Fruit fly (Drosophila melanogaster) whole organism, embryonic: ENCODE results near the gene Tsf2.
A peak's percentile ranks its signal among the peaks of the same experiment; 100 is the strongest.

Experiments used
- Atf6 ChIP-seq: fragments of 200-800 bp; sonication (Bioruptor generic); IDR thresholded peaks from 2 replicates; pipeline ENCODE4 v1.3.6; 2022; ENCODE audit warnings: missing biosample characterization, missing genetic modification characterization
- B-H1 ChIP-seq: fragments of 200-800 bp; sonication (Bioruptor generic); IDR thresholded peaks from 3 replicates; pipeline ENCODE4 v1.3.6; 2022; ENCODE audit warnings: missing biosample characterization, missing genetic modification characterization
- Bteb2 ChIP-seq: fragments of 200-800 bp; sonication (Bioruptor generic); optimal IDR thresholded peaks from 2 replicates; lab custom pipeline; 2016; ENCODE audit warnings: missing biosample characterization, missing genetic modification characterization
- CG10147 ChIP-seq: fragments of 200-800 bp; sonication (Bioruptor generic); optimal IDR thresholded peaks from 2 replicates; lab custom pipeline; 2019; ENCODE audit warnings: missing biosample characterization, mild to moderate bottlenecking, missing genetic modification characterization, moderate library complexity
- CG10321 ChIP-seq: fragments of 200-800 bp; sonication (Bioruptor generic); IDR thresholded peaks from 2 replicates; pipeline ENCODE4 v1.3.6; 2022; ENCODE audit warnings: missing biosample characterization, missing genetic modification characterization
- CG10366 ChIP-seq: fragments of 200-800 bp; sonication (Bioruptor generic); IDR thresholded peaks from 2 replicates; pipeline ENCODE4 v1.3.6; 2022; ENCODE audit warnings: missing biosample characterization, missing genetic modification characterization
- CG11398 ChIP-seq: fragments of 200-800 bp; sonication (Bioruptor generic); optimal IDR thresholded peaks from 2 replicates; lab custom pipeline; 2016; ENCODE audit warnings: missing biosample characterization, missing genetic modification characterization
- CG12769 ChIP-seq: fragments of 200-800 bp; sonication (Bioruptor generic); optimal IDR thresholded peaks from 2 replicates; lab custom pipeline; 2019; ENCODE audit warnings: missing biosample characterization, mild to moderate bottlenecking, missing genetic modification characterization, moderate library complexity
- CG14441 ChIP-seq: fragments of 200-800 bp; sonication (Bioruptor generic); IDR thresholded peaks from 2 replicates; pipeline ENCODE4 v1.3.6; 2022; ENCODE audit warnings: missing biosample characterization, missing genetic modification characterization
- CG15269 ChIP-seq: fragments of 200-800 bp; sonication (Bioruptor generic); optimal IDR thresholded peaks from 2 replicates; lab custom pipeline; 2018; ENCODE audit warnings: missing biosample characterization, mild to moderate bottlenecking, missing genetic modification characterization, moderate library complexity
- CG17912 ChIP-seq: fragments of 200-800 bp; sonication (Bioruptor generic); optimal IDR thresholded peaks from 2 replicates; lab custom pipeline; 2018; ENCODE audit warnings: missing biosample characterization, mild to moderate bottlenecking, missing genetic modification characterization
- CG18011 ChIP-seq: fragments of 200-800 bp; sonication (Bioruptor generic); optimal IDR thresholded peaks from 2 replicates; lab custom pipeline; 2017; ENCODE audit warnings: missing biosample characterization, missing genetic modification characterization, mild to moderate bottlenecking, moderate library complexity, missing genotype
- CG32772 ChIP-seq: fragments of 200-800 bp; sonication (Bioruptor generic); IDR thresholded peaks from 2 replicates; pipeline ENCODE4 v1.3.6; 2022; ENCODE audit warnings: missing biosample characterization, missing genetic modification characterization
- CG33213 ChIP-seq: fragments of 200-800 bp; sonication (Bioruptor generic); optimal IDR thresholded peaks from 3 replicates; lab custom pipeline; 2016; ENCODE audit warnings: missing biosample characterization, missing genetic modification characterization
- CG33557 ChIP-seq: fragments of 200-800 bp; sonication (Bioruptor generic); optimal IDR thresholded peaks from 2 replicates; lab custom pipeline; 2019; ENCODE audit warnings: missing biosample characterization, mild to moderate bottlenecking, missing genetic modification characterization, moderate library complexity
- CG34224 ChIP-seq: fragments of 200-800 bp; sonication (Bioruptor generic); IDR thresholded peaks from 3 replicates; pipeline ENCODE4 v1.3.6; 2022; ENCODE audit warnings: missing biosample characterization, missing genetic modification characterization; ENCODE audit not compliant: partially characterized antibody
- CG3838 ChIP-seq: fragments of 200-800 bp; sonication (Bioruptor generic); optimal IDR thresholded peaks from 3 replicates; lab custom pipeline; 2016; ENCODE audit warnings: missing biosample characterization, missing genetic modification characterization
- CG4360 ChIP-seq: fragments of 200-800 bp; sonication (Bioruptor generic); IDR thresholded peaks from 2 replicates; pipeline ENCODE4 v1.3.6; 2022; ENCODE audit warnings: missing biosample characterization, missing genetic modification characterization
- CG6175 ChIP-seq: fragments of 200-800 bp; sonication (Bioruptor generic); IDR thresholded peaks from 3 replicates; pipeline ENCODE4 v1.3.6; 2022; ENCODE audit warnings: missing biosample characterization, missing genetic modification characterization
- CG8359 ChIP-seq: fragments of 200-800 bp; sonication (Bioruptor generic); optimal IDR thresholded peaks from 2 replicates; lab custom pipeline; 2017; ENCODE audit warnings: missing biosample characterization, mild to moderate bottlenecking, missing genetic modification characterization, borderline replicate concordance
- CG8765 ChIP-seq: fragments of 200-800 bp; sonication (Bioruptor generic); IDR thresholded peaks from 2 replicates; pipeline ENCODE4 v1.3.6; 2022; ENCODE audit warnings: missing biosample characterization, missing genetic modification characterization
- D19B ChIP-seq: fragments of 200-800 bp; sonication (Bioruptor generic); optimal IDR thresholded peaks from 2 replicates; lab custom pipeline; 2017; ENCODE audit warnings: missing biosample characterization, mild to moderate bottlenecking, missing genetic modification characterization
- Dip3 ChIP-seq: fragments of 200-800 bp; sonication (Bioruptor generic); optimal IDR thresholded peaks from 3 replicates; lab custom pipeline; 2016; ENCODE audit warnings: missing biosample characterization, missing genetic modification characterization
- Elba2 ChIP-seq: fragments of 200-800 bp; sonication (Bioruptor generic); optimal IDR thresholded peaks from 3 replicates; lab custom pipeline; 2016; ENCODE audit warnings: missing biosample characterization, missing genetic modification characterization
- Ets65A ChIP-seq: fragments of 200-800 bp; sonication (Bioruptor generic); peaks from one replicate; lab custom pipeline; 2016; ENCODE audit warnings: missing biosample characterization, missing genetic modification characterization
- Hsf ChIP-seq: fragments of 200-800 bp; sonication (Bioruptor generic); optimal IDR thresholded peaks from 3 replicates; lab custom pipeline; 2016; ENCODE audit warnings: missing biosample characterization, missing genetic modification characterization
- Max ChIP-seq: fragments of 200-800 bp; sonication (Bioruptor generic); optimal IDR thresholded peaks from 2 replicates; lab custom pipeline; 2016; ENCODE audit warnings: missing biosample characterization, mild to moderate bottlenecking, missing genetic modification characterization
- Nf-YA ChIP-seq: fragments of 200-800 bp; sonication (Bioruptor generic); IDR thresholded peaks from 2 replicates; pipeline ENCODE4 v1.3.6; 2022; ENCODE audit warnings: missing biosample characterization, missing genetic modification characterization
- Nf-YC ChIP-seq: fragments of 200-800 bp; optimal IDR thresholded peaks from 3 replicates; lab custom pipeline; 2019; ENCODE audit warnings: missing biosample characterization, mild to moderate bottlenecking, missing genetic modification characterization, moderate library complexity
- Poxn ChIP-seq: fragments of 200-800 bp; sonication (Bioruptor generic); IDR thresholded peaks from 2 replicates; pipeline ENCODE4 v1.3.6; 2022; ENCODE audit warnings: missing biosample characterization, missing genetic modification characterization
- Sin3A ChIP-seq: fragments of >200 bp; optimal IDR thresholded peaks from 2 replicates; lab custom pipeline; 2018
- Six4 ChIP-seq: fragments of 200-800 bp; sonication (Bioruptor generic); optimal IDR thresholded peaks from 2 replicates; lab custom pipeline; 2016; ENCODE audit warnings: missing biosample characterization, missing genetic modification characterization
- Sry-β ChIP-seq: fragments of 200-800 bp; sonication (Bioruptor generic); optimal IDR thresholded peaks from 2 replicates; lab custom pipeline; 2018; ENCODE audit warnings: missing biosample characterization, mild to moderate bottlenecking, missing genetic modification characterization, moderate library complexity
- aop ChIP-seq: fragments of 200-800 bp; sonication (Bioruptor generic); IDR thresholded peaks from 2 replicates; pipeline ENCODE4 v1.3.6; 2022; ENCODE audit warnings: missing biosample characterization, missing genetic modification characterization
- cato ChIP-seq: fragments of 200-800 bp; sonication (Bioruptor generic); optimal IDR thresholded peaks from 2 replicates; lab custom pipeline; 2016; ENCODE audit warnings: missing biosample characterization, missing genetic modification characterization, borderline replicate concordance
- croc ChIP-seq: fragments of 200-800 bp; sonication (Bioruptor generic); conservative IDR thresholded peaks from 3 replicates; pipeline ENCODE4 v1.3.6; 2022; ENCODE audit warnings: missing biosample characterization, missing genetic modification characterization
- dmrt99B ChIP-seq: fragments of 200-800 bp; sonication (Bioruptor generic); optimal IDR thresholded peaks from 2 replicates; lab custom pipeline; 2018; ENCODE audit warnings: missing biosample characterization, mild to moderate bottlenecking, missing genetic modification characterization, moderate library complexity
- fru ChIP-seq: fragments of >200 bp; optimal IDR thresholded peaks from 2 replicates; lab custom pipeline; 2017
- gce ChIP-seq: fragments of 200-800 bp; sonication (Bioruptor generic); IDR thresholded peaks from 3 replicates; pipeline ENCODE4 v1.3.6; 2022; ENCODE audit warnings: missing biosample characterization, missing genetic modification characterization
- grau ChIP-seq: fragments of 200-800 bp; optimal IDR thresholded peaks from 3 replicates; lab custom pipeline; 2019; ENCODE audit warnings: missing biosample characterization, mild to moderate bottlenecking, missing genetic modification characterization, moderate library complexity
- ham ChIP-seq: fragments of 200-800 bp; sonication (Bioruptor generic); IDR thresholded peaks from 2 replicates; pipeline ENCODE4 v1.3.6; 2022; ENCODE audit warnings: missing biosample characterization, missing genetic modification characterization
- kay ChIP-seq: fragments of 200-800 bp; sonication (Bioruptor generic); optimal IDR thresholded peaks from 2 replicates; lab custom pipeline; 2016; ENCODE audit warnings: missing biosample characterization, missing genetic modification characterization
- onecut ChIP-seq: fragments of 200-800 bp; sonication (Bioruptor generic); IDR thresholded peaks from 2 replicates; pipeline ENCODE4 v1.3.6; 2022; ENCODE audit warnings: missing biosample characterization, missing genetic modification characterization
- org-1 ChIP-seq: fragments of 200-800 bp; sonication (Bioruptor generic); optimal IDR thresholded peaks from 2 replicates; lab custom pipeline; 2017; ENCODE audit warnings: missing biosample characterization, missing genetic modification characterization
- peb ChIP-seq: fragments of 200-800 bp; sonication (Bioruptor generic); IDR thresholded peaks from 2 replicates; pipeline ENCODE4 v1.3.6; 2022; ENCODE audit warnings: missing biosample characterization, missing genetic modification characterization
- pum ChIP-seq: fragments of 200-800 bp; sonication (Bioruptor generic); optimal IDR thresholded peaks from 2 replicates; lab custom pipeline; 2016; ENCODE audit warnings: missing biosample characterization, missing genetic modification characterization
- sc ChIP-seq, 3 experiments: fragments of >200 bp in 2 of 3; fragments of 200-800 bp in 1 of 3; sonication (Bioruptor generic) in 1 of 3; optimal IDR thresholded peaks; 2 replicates in 2 of 3; 3 replicates in 1 of 3; lab custom pipeline; 2017; ENCODE audit warnings: mild to moderate bottlenecking in 1 of 3, missing biosample characterization in 1 of 3, missing genetic modification characterization in 1 of 3, missing genetic modification reagents in 1 of 3
- so ChIP-seq: fragments of 200-800 bp; sonication (Bioruptor generic); IDR thresholded peaks from 3 replicates; pipeline ENCODE4 v1.3.6; 2022; ENCODE audit warnings: missing biosample characterization, missing genetic modification characterization
- tll ChIP-seq, 2 experiments: fragments of 200-800 bp in 1 of 2; fragments of >200 bp in 1 of 2; sonication (Bioruptor generic) in 1 of 2; optimal IDR thresholded peaks; 2 replicates each; lab custom pipeline; 2017 to 2019; ENCODE audit warnings: missing biosample characterization in 2 of 2, missing genetic modification characterization in 2 of 2, mild to moderate bottlenecking in 1 of 2, moderate library complexity in 1 of 2
- unpg ChIP-seq: fragments of 200-800 bp; sonication (Bioruptor generic); optimal IDR thresholded peaks from 3 replicates; lab custom pipeline; 2018; ENCODE audit warnings: missing biosample characterization, mild to moderate bottlenecking, missing genetic modification characterization, moderate library complexity
- vnd ChIP-seq: fragments of 200-800 bp; sonication (Bioruptor generic); IDR thresholded peaks from 3 replicates; pipeline ENCODE4 v1.3.6; 2022; ENCODE audit warnings: missing biosample characterization, missing genetic modification characterization; ENCODE audit not compliant: partially characterized antibody
- z ChIP-seq: fragments of 200-800 bp; sonication (Bioruptor generic); IDR thresholded peaks from 3 replicates; pipeline ENCODE4 v1.3.6; 2022; ENCODE audit warnings: missing biosample characterization, missing genetic modification characterization

The Tsf2 gene

dm6 chr3L:12484948-12485347, 48.6 kb downstream of the Tsf2 start, which contains the start of gene CG10663 (continued):
- TF ChIP-seq pum (GFP tag; lab: Kevin White, UChicago) (no peak), CG14441 (GFP tag; lab: Robert Waterston, UW) (no peak), vnd (no peak), Dip3 (GFP tag; lab: Kevin White, UChicago) (no peak), D19B (GFP tag; lab: Kevin White, UChicago) (no peak), Six4 (no peak), CG10366 (GFP tag; lab: Robert Waterston, UW) (no peak), Elba2 (no peak), CG10321 (GFP tag; lab: Robert Waterston, UW) (no peak), CG33213 (GFP tag; lab: Kevin White, UChicago) (no peak), unpg (peak; percentile 18), so (peak; percentile 34; the same call in 1 of the 3 replicates), ham (GFP tag; lab: Robert Waterston, UW) (no peak), CG10147 (no peak), CG12769 (tag; lab: Kevin White, UChicago) (peak; percentile 88), Sin3A (lab: Kevin White, UChicago) (no peak), croc (no peak), grau (tag; lab: Kevin White, UChicago) (no peak), org-1 (no peak), CG34224 (GFP tag; lab: Robert Waterston, UW) (no peak), CG18011 (GFP tag; lab: Kevin White, UChicago) (no peak), CG17912 (GFP tag; lab: Kevin White, UChicago) (no peak), sc (optimal IDR thresholded peaks at IDR 0.05; lab: Kevin White, UChicago) (no peak), sc (GFP tag; optimal IDR thresholded peaks at IDR 0.05; lab: Kevin White, UChicago) (no peak), Ets65A (GFP tag; lab: Kevin White, UChicago) (no peak), B-H1 (GFP tag; lab: Robert Waterston, UW) (peak; percentile 17; the same call in 1 of the 3 replicates), CG32772 (GFP tag; lab: Robert Waterston, UW) (no peak), Nf-YA (GFP tag; lab: Robert Waterston, UW) (no peak), Sry-β (GFP tag; lab: Kevin White, UChicago) (no peak), CG6175 (0 out of 3 replicates have a peak, but pooled peaks have one; percentile 15), tll (GFP tag; optimal IDR thresholded peaks at IDR 0.05; lab: Kevin White, UChicago) (peak in 1 of 2 experiments; percentile 79), Poxn (GFP tag; lab: Robert Waterston, UW) (no peak), CG11398 (GFP tag; lab: Kevin White, UChicago) (no peak), cato (GFP tag; lab: Kevin White, UChicago) (no peak), CG4360 (GFP tag; lab: Robert Waterston, UW) (no peak), fru (lab: Kevin White, UChicago) (no peak), Nf-YC (tag; lab: Kevin White, UChicago) (no peak), gce (no peak), kay (GFP tag; lab: Kevin White, UChicago) (no peak), Bteb2 (GFP tag; lab: Kevin White, UChicago) (no peak), CG8359 (GFP tag; lab: Kevin White, UChicago) (no peak), z (GFP tag; lab: Robert Waterston, UW) (0 out of 3 replicates have a peak, but pooled peaks have one; percentile 48), peb (GFP tag; lab: Robert Waterston, UW) (no peak), onecut (GFP tag; lab: Robert Waterston, UW) (0 out of 2 replicates have a peak, but pooled peaks have one; percentile 25), Max (GFP tag; lab: Kevin White, UChicago) (peak; percentile 10), Hsf (GFP tag; lab: Kevin White, UChicago) (no peak), CG8765 (no peak), CG15269 (tag; lab: Kevin White, UChicago) (peak; percentile 8), aop (GFP tag; lab: Robert Waterston, UW) (no peak), Atf6 (0 out of 2 replicates have a peak, but pooled peaks have one; percentile 27), CG33557 (GFP tag; lab: Kevin White, UChicago) (no peak), dmrt99B (tag; lab: Kevin White, UChicago) (peak; percentile 18), CG3838 (GFP tag; lab: Kevin White, UChicago) (no peak)
